Fruit fly (Drosophila melanogaster): ENCODE measurements around the gene CG32152.

Gene CG32152

dm6 chr3L:16143685-16144539, at the start of gene CG32152:
Gene CG32152, minus strand, starts transcription at chr3L:16144036.
- TF ChIP-seq CG8478 (optimal IDR thresholded peaks at IDR 0.05) (no peak), CTCF (optimal IDR thresholded peaks at IDR 0.05) (no peak)

dm6 chr3L:16192561-16193355, 48.9 kb upstream of the CG32152 start:
- no peak for TF ChIP-seq CTCF (optimal IDR thresholded peaks at IDR 0.05)
- no peak for TF ChIP-seq CG8478 (optimal IDR thresholded peaks at IDR 0.05)

dm6 chr3L:16190885-16191284, 47.0 kb upstream of the CG32152 start:
- no peak for TF ChIP-seq CG8478 (optimal IDR thresholded peaks at IDR 0.05)
- no peak for TF ChIP-seq CTCF (optimal IDR thresholded peaks at IDR 0.05)

dm6 chr3L:16189925-16190231, 46.0 kb upstream of the CG32152 start:
- no peak for TF ChIP-seq CG8478 (optimal IDR thresholded peaks at IDR 0.05)
- no peak for TF ChIP-seq CTCF (optimal IDR thresholded peaks at IDR 0.05)

DNA sequence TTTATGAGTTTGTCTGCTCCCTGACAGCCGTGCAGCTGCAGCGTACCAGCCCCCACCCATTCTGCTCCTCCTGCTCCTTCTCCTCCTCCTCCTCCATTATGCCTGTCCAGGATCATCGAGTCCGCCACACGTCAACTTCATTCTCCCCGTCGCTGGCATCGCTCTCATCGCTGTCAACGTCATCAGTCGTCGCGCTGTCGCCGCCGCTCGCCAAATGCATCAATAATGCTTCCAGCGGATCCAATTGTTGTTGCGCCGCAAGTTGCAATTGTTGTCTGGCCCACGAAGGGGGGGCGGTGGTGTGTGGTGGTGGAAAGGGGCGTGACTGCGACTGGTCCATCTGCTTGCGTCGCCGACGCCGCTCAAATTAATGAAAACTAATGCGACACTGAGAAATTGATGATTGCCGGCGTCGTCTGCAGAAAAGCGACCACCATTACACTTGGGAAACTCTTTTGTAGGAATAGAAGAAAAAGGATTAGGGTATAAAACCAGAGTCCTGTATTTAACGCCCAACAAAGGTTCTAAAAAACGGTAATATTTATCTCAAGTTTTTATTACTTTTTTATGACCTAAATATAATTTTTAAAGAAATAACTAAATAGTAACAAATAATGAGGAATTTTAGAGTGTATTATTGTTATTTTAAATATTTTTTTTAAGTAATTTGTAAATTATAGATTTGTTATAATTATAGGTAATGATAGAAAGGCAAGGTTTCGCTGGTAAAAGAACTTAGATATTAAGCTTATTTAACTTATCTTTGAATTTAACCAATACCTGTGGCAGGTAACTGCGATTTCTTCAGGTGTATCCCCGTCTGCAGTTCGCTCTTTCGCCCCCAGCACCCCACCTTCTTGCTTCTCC, 45.5 kb upstream of the CG32152 start:
- TF ChIP-seq CG8478 (optimal IDR thresholded peaks at IDR 0.05) (no peak), CTCF (optimal IDR thresholded peaks at IDR 0.05) (no peak)

DNA sequence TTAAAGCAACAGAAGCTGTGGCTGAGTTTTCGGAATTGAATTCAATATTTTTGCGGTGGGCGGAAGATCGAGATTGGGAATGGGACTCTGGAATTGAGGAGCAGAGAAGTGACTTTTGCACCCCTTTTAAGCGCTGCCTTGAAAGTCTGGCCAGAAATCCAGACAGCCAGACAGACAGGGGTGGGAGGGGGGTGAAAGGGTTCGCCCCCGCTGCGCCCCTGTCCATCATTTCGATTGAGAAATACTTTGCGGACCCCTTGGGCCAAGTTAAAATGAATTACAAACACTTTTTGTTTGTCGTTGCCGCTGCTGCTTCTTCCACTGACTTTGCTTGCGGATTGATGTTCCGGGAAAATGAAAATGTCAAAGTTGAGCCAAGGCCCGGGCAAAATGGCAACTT, 39.7 kb upstream of the CG32152 start:
- TF ChIP-seq CTCF (optimal IDR thresholded peaks at IDR 0.05): no peak
- TF ChIP-seq CG8478 (optimal IDR thresholded peaks at IDR 0.05): no peak

DNA sequence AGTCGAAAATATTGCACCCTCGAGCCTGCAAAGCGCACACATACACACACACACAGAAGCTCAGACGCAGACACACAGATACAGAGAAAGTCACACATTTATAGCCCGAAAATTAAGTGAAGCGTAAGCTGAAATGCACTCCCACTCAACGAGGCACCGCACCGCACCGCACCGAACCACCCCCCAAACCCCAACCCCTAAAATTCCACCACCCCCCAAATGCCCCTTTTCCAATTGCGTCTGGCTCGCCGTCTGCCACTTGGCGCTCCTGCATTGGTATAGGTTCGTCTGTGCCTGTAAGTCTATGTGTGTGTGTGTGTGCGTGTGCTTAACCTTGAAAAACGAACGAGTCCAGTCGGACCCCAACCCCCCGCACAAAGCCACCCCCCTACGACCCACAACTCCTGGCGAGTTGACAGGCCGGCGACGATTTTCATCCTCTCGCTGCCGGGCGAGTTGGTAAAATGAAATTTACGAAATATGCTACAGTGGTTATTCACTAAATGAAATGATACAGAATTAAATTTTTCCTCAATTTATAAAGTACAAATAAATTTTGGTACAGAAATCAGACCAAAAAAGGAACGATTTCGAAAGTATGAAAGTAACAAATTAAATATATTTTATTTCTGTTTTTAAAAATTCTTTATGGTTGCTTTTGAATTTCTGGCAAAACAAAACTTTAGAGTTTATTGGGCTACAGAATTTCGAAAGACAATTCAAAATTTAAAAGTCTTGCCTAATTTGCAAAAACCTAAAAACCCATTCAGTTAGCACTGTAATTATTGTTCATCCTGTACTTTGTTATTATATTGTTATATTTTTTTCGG, 39.0 kb upstream of the CG32152 start:
- no peak for TF ChIP-seq CTCF (optimal IDR thresholded peaks at IDR 0.05)
- TF ChIP-seq CG8478 (optimal IDR thresholded peaks at IDR 0.05): no peak

- no peak for TF ChIP-seq CG8478 (optimal IDR thresholded peaks at IDR 0.05)
- no peak for TF ChIP-seq CTCF (optimal IDR thresholded peaks at IDR 0.05)
Measured at dm6 chr3L:16181330-16181830, 37.5 kb upstream of the CG32152 start.

- TF ChIP-seq CG8478 (optimal IDR thresholded peaks at IDR 0.05): no peak
- TF ChIP-seq CTCF (optimal IDR thresholded peaks at IDR 0.05): no peak
Measured at dm6 chr3L:16178433-16178832, 34.6 kb upstream of the CG32152 start.

DNA sequence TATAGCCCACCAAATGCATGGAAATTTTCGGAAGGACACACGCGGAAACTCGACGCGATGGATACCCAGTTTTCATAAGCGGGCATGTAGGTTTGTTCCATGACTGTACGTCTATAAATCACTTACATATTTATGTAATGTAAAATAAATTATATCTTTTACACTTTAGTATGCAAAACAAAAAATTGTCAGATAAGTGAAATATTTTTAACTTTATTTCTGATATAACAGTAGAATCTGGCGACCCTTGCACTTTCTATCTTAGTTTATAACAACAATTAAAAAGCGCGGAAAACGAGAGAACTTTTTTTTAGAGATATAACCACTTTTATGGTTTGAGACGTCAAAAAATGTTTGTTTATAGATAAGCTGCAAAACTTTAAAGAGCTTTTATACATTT, 33.9 kb upstream of the CG32152 start:
- TF ChIP-seq CTCF (optimal IDR thresholded peaks at IDR 0.05) (no peak), CG8478 (optimal IDR thresholded peaks at IDR 0.05) (no peak)

- TF ChIP-seq CG8478 (optimal IDR thresholded peaks at IDR 0.05): no peak
- no peak for TF ChIP-seq CTCF (optimal IDR thresholded peaks at IDR 0.05)
Measured at dm6 chr3L:16177309-16177708, 33.5 kb upstream of the CG32152 start.

DNA sequence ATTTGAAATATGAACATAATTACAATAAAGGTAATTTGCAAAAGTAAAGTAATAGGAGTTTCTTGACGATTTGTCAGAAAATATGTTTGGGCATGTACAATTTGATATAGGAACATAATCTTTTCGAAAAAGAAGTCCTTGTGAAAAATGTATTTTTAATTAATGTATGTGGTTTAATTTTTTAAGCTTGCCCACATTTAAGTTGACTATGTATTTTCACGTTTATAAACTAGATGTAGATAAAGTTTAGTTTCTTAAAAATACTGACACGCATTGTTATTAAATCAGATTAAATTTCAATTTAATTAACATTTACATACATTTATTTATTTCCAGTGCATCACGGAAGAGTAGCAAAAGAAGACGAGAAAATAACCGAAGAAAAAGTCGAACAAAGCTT, 32.7 kb upstream of the CG32152 start:
- no peak for TF ChIP-seq CG8478 (optimal IDR thresholded peaks at IDR 0.05)
- no peak for TF ChIP-seq CTCF (optimal IDR thresholded peaks at IDR 0.05)

- no peak for TF ChIP-seq CG8478 (optimal IDR thresholded peaks at IDR 0.05)
- TF ChIP-seq CTCF (optimal IDR thresholded peaks at IDR 0.05): no peak
Measured at dm6 chr3L:16175628-16176263, 31.9 kb upstream of the CG32152 start.

dm6 chr3L:16174778-16175177, 30.9 kb upstream of the CG32152 start:
- no peak for TF ChIP-seq CTCF (optimal IDR thresholded peaks at IDR 0.05)
- no peak for TF ChIP-seq CG8478 (optimal IDR thresholded peaks at IDR 0.05)
